Fruit fly (Drosophila melanogaster) whole organism, embryonic: ENCODE measurements around the gene gkt.

Experiments
- Ada2b ChIP-seq: fragments of 200-800 bp; sonication (Bioruptor generic); IDR thresholded peaks from 2 replicates; pipeline ENCODE4 v1.3.6; 2022; ENCODE audit warnings: missing biosample characterization, missing genetic modification characterization
- Aef1 ChIP-seq: fragments of 200-800 bp; sonication (Bioruptor generic); IDR thresholded peaks from 3 replicates; pipeline ENCODE4 v1.3.6; 2022; ENCODE audit warnings: missing biosample characterization, missing genetic modification characterization
- CG10366 ChIP-seq: fragments of 200-800 bp; sonication (Bioruptor generic); IDR thresholded peaks from 2 replicates; pipeline ENCODE4 v1.3.6; 2022; ENCODE audit warnings: missing biosample characterization, missing genetic modification characterization
- CG11696 ChIP-seq: fragments of 200-800 bp; sonication (Bioruptor generic); IDR thresholded peaks from 2 replicates; pipeline ENCODE4 v1.3.6; 2022; ENCODE audit warnings: missing biosample characterization, missing genetic modification characterization
- CG12071 ChIP-seq: fragments of 200-800 bp; sonication (Bioruptor generic); optimal IDR thresholded peaks from 3 replicates; lab custom pipeline; 2018; ENCODE audit warnings: missing biosample characterization, mild to moderate bottlenecking, missing genetic modification characterization
- CG1233 ChIP-seq: fragments of 200-800 bp; sonication (Bioruptor generic); optimal IDR thresholded peaks from 4 replicates; lab custom pipeline; 2018; ENCODE audit warnings: missing biosample characterization, mild to moderate bottlenecking, missing genetic modification characterization
- CG16779 ChIP-seq: fragments of 200-800 bp; sonication (Bioruptor generic); IDR thresholded peaks from 2 replicates; pipeline ENCODE4 v1.3.6; 2022; ENCODE audit warnings: missing biosample characterization, missing genetic modification characterization
- CG17568 ChIP-seq: fragments of 200-800 bp; sonication (Bioruptor generic); optimal IDR thresholded peaks from 2 replicates; lab custom pipeline; 2018; ENCODE audit warnings: missing biosample characterization, mild to moderate bottlenecking, missing genetic modification characterization, moderate library complexity
- CG4424 ChIP-seq: fragments of 200-800 bp; sonication (Bioruptor generic); optimal IDR thresholded peaks from 3 replicates; lab custom pipeline; 2016; ENCODE audit warnings: missing biosample characterization, missing genetic modification characterization
- CG5180 ChIP-seq: fragments of 200-800 bp; sonication (Bioruptor generic); optimal IDR thresholded peaks from 3 replicates; lab custom pipeline; 2017; ENCODE audit warnings: missing biosample characterization, missing genetic modification characterization, mild to moderate bottlenecking, moderate library complexity, missing genetic modification reagents
- Fer3 ChIP-seq: fragments of 200-800 bp; sonication (Bioruptor generic); optimal IDR thresholded peaks from 2 replicates; lab custom pipeline; 2018; ENCODE audit warnings: missing biosample characterization, mild to moderate bottlenecking, missing genetic modification characterization, moderate library complexity
- Xrp1 ChIP-seq: fragments of 200-800 bp; sonication (Bioruptor generic); IDR thresholded peaks from 2 replicates; pipeline ENCODE4 v1.3.6; 2022; ENCODE audit warnings: missing biosample characterization, missing genetic modification characterization
- ci ChIP-seq: fragments of 200-800 bp; sonication (Bioruptor generic); IDR thresholded peaks from 3 replicates; pipeline ENCODE4 v1.3.6; 2022; ENCODE audit warnings: missing biosample characterization, missing genetic modification characterization
- odd ChIP-seq: fragments of 200-800 bp; sonication (Bioruptor generic); optimal IDR thresholded peaks from 2 replicates; lab custom pipeline; 2017; ENCODE audit warnings: missing biosample characterization, mild to moderate bottlenecking, missing genetic modification characterization
- row ChIP-seq: fragments of 200-800 bp; sonication (Bioruptor generic); IDR thresholded peaks from 3 replicates; pipeline ENCODE4 v1.3.6; 2022; ENCODE audit warnings: missing biosample characterization, missing genetic modification characterization

Gene gkt

dm6 chr2L:3188875-3189274 lies 29.1 kb downstream of the gkt start (continued):
- TF ChIP-seq Fer3 (tag; lab: Kevin White, UChicago) = peak; percentile 15
- TF ChIP-seq CG11696 (GFP tag; lab: Robert Waterston, UW) = peak; percentile 66; the same call in 1 of the 2 replicates
- no peak for TF ChIP-seq odd (GFP tag; lab: Kevin White, UChicago)
- TF ChIP-seq CG12071 = peak; percentile 21
- TF ChIP-seq CG10366 (GFP tag; lab: Robert Waterston, UW) = peak; percentile 35
- TF ChIP-seq CG16779 (GFP tag; lab: Robert Waterston, UW) = no peak
- TF ChIP-seq CG4424 (GFP tag; lab: Kevin White, UChicago) = peak; percentile 17
- 0 out of 2 replicates have a peak, but pooled peaks have one; percentile 9 for TF ChIP-seq Xrp1 (GFP tag; lab: Robert Waterston, UW)
- TF ChIP-seq ci (GFP tag; lab: Robert Waterston, UW) = 0 out of 3 replicates have a peak, but pooled peaks have one; percentile 66
- 0 out of 2 replicates have a peak, but pooled peaks have one; percentile 26 for TF ChIP-seq Ada2b (GFP tag; lab: Robert Waterston, UW)

dm6 chr2L:3199556-3199955 lies 39.8 kb downstream of the gkt start:
- TF ChIP-seq CG5180 (GFP tag; lab: Kevin White, UChicago) (peak; percentile 92), CG16779 (GFP tag; lab: Robert Waterston, UW) (no peak)

dm6 chr2L:3200396-3200795 lies 40.6 kb downstream of the gkt start, which contains the start of gene CG34393:
Gene CG34393 (minus strand): TSS chr2L:3200496.
- TF ChIP-seq Aef1 (GFP tag; lab: Robert Waterston, UW) = no peak
- TF ChIP-seq row (GFP tag; lab: Robert Waterston, UW) = no peak
- TF ChIP-seq CG1233 = no peak
- no peak for TF ChIP-seq CG17568 (GFP tag; lab: Kevin White, UChicago)
